Worm (Caenorhabditis elegans) whole organism, young adult: ENCODE data around the gene F35B12.9.

Experiments
- B0035.1 ChIP-seq: sonication (generic microtip); optimal IDR thresholded peaks from 2 replicates; lab custom pipeline; 2016; ENCODE audit warnings: missing genetic modification characterization, mild to moderate bottlenecking, missing compliant biosample characterization, missing genotype, missing genetic modification reagents
- C17E4.6 ChIP-seq: fragments of 200-800 bp; sonication (Bioruptor generic); IDR thresholded peaks from 2 replicates; pipeline ENCODE4 v1.3.6; 2022; ENCODE audit warnings: missing genetic modification reagents, missing genetic modification characterization, missing compliant biosample characterization
- F10E7.11 ChIP-seq: sonication (generic microtip); optimal IDR thresholded peaks from 2 replicates; lab custom pipeline; 2017; ENCODE audit warnings: mild to moderate bottlenecking, missing genetic modification characterization, moderate library complexity, missing compliant biosample characterization
- F39B2.1 ChIP-seq: fragments of 200-800 bp; sonication (Bioruptor generic); IDR thresholded peaks from 2 replicates; pipeline ENCODE4 v1.3.6; 2022; ENCODE audit warnings: missing genetic modification reagents, missing genetic modification characterization, missing compliant biosample characterization
- F49E8.2 ChIP-seq: sonication (generic microtip); optimal IDR thresholded peaks from 3 replicates; lab custom pipeline; 2017; ENCODE audit warnings: missing genetic modification characterization, mild to moderate bottlenecking, missing compliant biosample characterization, antibody characterized with exemption, moderate library complexity; ENCODE audit not compliant: insufficient read depth
- F52B5.7 ChIP-seq: sonication (generic microtip); optimal IDR thresholded peaks from 2 replicates; lab custom pipeline; 2016; ENCODE audit warnings: mild to moderate bottlenecking, missing genetic modification characterization, missing compliant biosample characterization
- F57A8.1 ChIP-seq: fragments of 200-800 bp; sonication (Bioruptor generic); optimal IDR thresholded peaks from 2 replicates; lab custom pipeline; 2018; ENCODE audit warnings: mild to moderate bottlenecking, missing genetic modification characterization, moderate library complexity, missing compliant biosample characterization
- F57C9.4 ChIP-seq: sonication (generic microtip); optimal IDR thresholded peaks from 2 replicates; lab custom pipeline; 2017; ENCODE audit warnings: mild to moderate bottlenecking, missing genetic modification characterization, missing compliant biosample characterization
- Y53G8AR.9 ChIP-seq: fragments of 200-800 bp; sonication (Bioruptor generic); conservative IDR thresholded peaks from 2 replicates; pipeline ENCODE4 v1.3.6; 2022; ENCODE audit warnings: missing genetic modification reagents, missing genetic modification characterization, missing compliant biosample characterization
- Y56A3A.18 ChIP-seq: fragments of 200-800 bp; sonication (Bioruptor generic); IDR thresholded peaks from 2 replicates; pipeline ENCODE4 v1.3.6; 2022; ENCODE audit warnings: missing genetic modification reagents, missing genetic modification characterization, missing compliant biosample characterization
- athp-1 ChIP-seq: sonication (generic microtip); optimal IDR thresholded peaks from 2 replicates; lab custom pipeline; 2017; ENCODE audit warnings: mild to moderate bottlenecking, missing genetic modification characterization, missing compliant biosample characterization
- attf-3 ChIP-seq: fragments of 200-800 bp; sonication (Bioruptor generic); conservative IDR thresholded peaks from 2 replicates; pipeline ENCODE4 v1.3.6; 2022; ENCODE audit warnings: missing genetic modification reagents, missing genetic modification characterization, missing compliant biosample characterization
- bed-1 ChIP-seq: fragments of 200-800 bp; sonication (Bioruptor generic); IDR thresholded peaks from 2 replicates; pipeline ENCODE4 v1.3.6; 2022; ENCODE audit warnings: missing genetic modification reagents, missing genetic modification characterization, missing compliant biosample characterization
- ccch-3 ChIP-seq: fragments of 200-800 bp; sonication (Bioruptor generic); optimal IDR thresholded peaks from 2 replicates; lab custom pipeline; 2018; ENCODE audit warnings: mild to moderate bottlenecking, missing genetic modification characterization, missing compliant biosample characterization
- cebp-1 ChIP-seq, 2 experiments: fragments of 200-800 bp in 1 of 2; sonication (Bioruptor generic) in 1 of 2; sonication (generic microtip) in 1 of 2; IDR thresholded peaks in 1 of 2; optimal IDR thresholded peaks in 1 of 2; 2 replicates each; pipeline versions ENCODE4 v1.3.6 to Lab custom; 2017 to 2022; ENCODE audit warnings: missing compliant biosample characterization in 2 of 2, missing genetic modification characterization in 2 of 2, mild to moderate bottlenecking in 1 of 2, missing genetic modification reagents in 1 of 2, moderate library complexity in 1 of 2
- ceh-40 ChIP-seq: fragments of 200-800 bp; sonication (Bioruptor generic); IDR thresholded peaks from 2 replicates; pipeline ENCODE4 v1.3.6; 2022; ENCODE audit warnings: missing genetic modification characterization, missing compliant biosample characterization
- die-1 ChIP-seq: sonication (generic microtip); optimal IDR thresholded peaks from 2 replicates; lab custom pipeline; 2016; ENCODE audit warnings: missing genotype, mild to moderate bottlenecking, missing genetic modification characterization, missing compliant biosample characterization
- efl-1 ChIP-seq: fragments of 150-350 bp; optimal IDR thresholded peaks from 2 replicates; lab custom pipeline; 2014; ENCODE audit warnings: missing biosample characterization, missing genetic modification reagents, missing genetic modification characterization
- egl-44 ChIP-seq: fragments of 200-800 bp; sonication (Bioruptor generic); IDR thresholded peaks from 2 replicates; pipeline ENCODE4 v1.3.6; 2022; ENCODE audit warnings: missing genetic modification reagents, missing genetic modification characterization, missing compliant biosample characterization
- egrh-3 ChIP-seq: fragments of 200-800 bp; sonication (Bioruptor generic); IDR thresholded peaks from 2 replicates; pipeline ENCODE4 v1.3.6; 2022; ENCODE audit warnings: missing genetic modification reagents, missing genetic modification characterization, missing compliant biosample characterization
- hmg-1.2 ChIP-seq: fragments of 200-800 bp; sonication (Bioruptor generic); IDR thresholded peaks from 2 replicates; pipeline ENCODE4 v1.3.6; 2022; ENCODE audit warnings: missing genetic modification reagents, missing genetic modification characterization, missing compliant biosample characterization
- hmg-20 ChIP-seq: fragments of 200-800 bp; sonication (Bioruptor generic); IDR thresholded peaks from 2 replicates; pipeline ENCODE4 v1.3.6; 2022; ENCODE audit warnings: missing genetic modification reagents, missing genetic modification characterization, missing compliant biosample characterization
- lin-26 ChIP-seq: fragments of 200-800 bp; sonication (Bioruptor generic); IDR thresholded peaks from 2 replicates; pipeline ENCODE4 v1.3.6; 2022; ENCODE audit warnings: missing genetic modification reagents, missing genetic modification characterization, missing compliant biosample characterization
- madf-10 ChIP-seq: sonication (generic microtip); optimal IDR thresholded peaks from 2 replicates; lab custom pipeline; 2016; ENCODE audit warnings: mild to moderate bottlenecking, missing genetic modification characterization, missing compliant biosample characterization
- nfya-2 ChIP-seq: fragments of 200-800 bp; sonication (Bioruptor generic); IDR thresholded peaks from 2 replicates; pipeline ENCODE4 v1.3.6; 2022; ENCODE audit warnings: missing genetic modification reagents, missing genetic modification characterization, missing compliant biosample characterization
- nhr-120 ChIP-seq: fragments of 200-800 bp; sonication (Bioruptor generic); IDR thresholded peaks from 2 replicates; pipeline ENCODE4 v1.3.6; 2022; ENCODE audit warnings: missing genetic modification characterization, missing compliant biosample characterization
- rcor-1 ChIP-seq: fragments of 200-800 bp; sonication (Bioruptor generic); IDR thresholded peaks from 2 replicates; pipeline ENCODE4 v1.3.6; 2022; ENCODE audit warnings: missing genetic modification reagents, missing genetic modification characterization, missing compliant biosample characterization
- snpc-1.1 ChIP-seq: sonication (generic microtip); optimal IDR thresholded peaks from 2 replicates; lab custom pipeline; 2017; ENCODE audit warnings: missing genetic modification characterization, mild to moderate bottlenecking, missing compliant biosample characterization, antibody characterized with exemption, moderate library complexity, missing genotype, missing genetic modification reagents; ENCODE audit not compliant: insufficient read depth
- tbx-9 ChIP-seq: sonication (generic microtip); optimal IDR thresholded peaks from 2 replicates; lab custom pipeline; 2016; ENCODE audit warnings: borderline replicate concordance, missing genetic modification characterization, inconsistent platforms, missing compliant biosample characterization
- tlf-1 ChIP-seq: fragments of 200-800 bp; sonication (Bioruptor generic); optimal IDR thresholded peaks from 2 replicates; lab custom pipeline; 2018; ENCODE audit warnings: mild to moderate bottlenecking, missing genetic modification characterization, missing compliant biosample characterization
- ztf-18 ChIP-seq: sonication (generic microtip); optimal IDR thresholded peaks from 2 replicates; lab custom pipeline; 2016; ENCODE audit warnings: missing genotype, mild to moderate bottlenecking, missing genetic modification characterization, missing compliant biosample characterization
- ztf-25 ChIP-seq: fragments of 200-800 bp; sonication (Bioruptor generic); IDR thresholded peaks from 2 replicates; pipeline ENCODE4 v1.3.6; 2022; ENCODE audit warnings: missing genetic modification reagents, missing genetic modification characterization, missing compliant biosample characterization
- ztf-28 ChIP-seq: fragments of 200-800 bp; sonication (Bioruptor generic); IDR thresholded peaks from 2 replicates; pipeline ENCODE4 v1.3.6; 2022; ENCODE audit warnings: missing genetic modification reagents, missing genetic modification characterization, missing compliant biosample characterization

Gene F35B12.9

ce11 chrV:11621276-11621675 is 20.3 kb downstream of the F35B12.9 start:
- TF ChIP-seq ztf-28 (GFP tag; lab: Robert Waterston, UW) = no peak
- no peak for TF ChIP-seq ccch-3 (GFP tag; lab: Kevin White, UChicago)
- TF ChIP-seq athp-1 = no peak
- TF ChIP-seq madf-10 (tag; lab: Kevin White, UChicago) = no peak
- no peak for TF ChIP-seq hmg-1.2 (GFP tag; lab: Robert Waterston, UW)
- no peak for TF ChIP-seq ztf-25 (GFP tag; lab: Robert Waterston, UW)
- TF ChIP-seq nhr-120 (GFP tag; lab: Robert Waterston, UW) = no peak
- no peak for TF ChIP-seq C17E4.6 (GFP tag; lab: Robert Waterston, UW)
- no peak for TF ChIP-seq Y56A3A.18 (GFP tag; lab: Robert Waterston, UW)
- no peak for TF ChIP-seq F49E8.2
- no peak for TF ChIP-seq cebp-1 (GFP tag; IDR thresholded peaks at IDR 0.05; lab: Robert Waterston, UW)
- no peak for TF ChIP-seq cebp-1 (tag; optimal IDR thresholded peaks at IDR 0.05; lab: Kevin White, UChicago)
- no peak for TF ChIP-seq F52B5.7 (tag; lab: Kevin White, UChicago)
- TF ChIP-seq egrh-3 (GFP tag; lab: Robert Waterston, UW) = no peak
- no peak for TF ChIP-seq tlf-1 (GFP tag; lab: Kevin White, UChicago)
- TF ChIP-seq nfya-2 (GFP tag; lab: Robert Waterston, UW) = no peak

ce11 chrV:11624954-11625353 is 24.0 kb downstream of the F35B12.9 start:
- no peak for TF ChIP-seq ztf-25 (GFP tag; lab: Robert Waterston, UW)
- no peak for TF ChIP-seq F10E7.11
- TF ChIP-seq hmg-20 (GFP tag; lab: Robert Waterston, UW) = no peak
- TF ChIP-seq egl-44 (GFP tag; lab: Robert Waterston, UW) = no peak
- no peak for TF ChIP-seq efl-1 (GFP tag; lab: Kevin White, UChicago)
- TF ChIP-seq F57C9.4 (tag; lab: Kevin White, UChicago) = no peak
- TF ChIP-seq bed-1 (GFP tag; lab: Robert Waterston, UW) = no peak
- no peak for TF ChIP-seq athp-1
- TF ChIP-seq, all 124 proteins: peak for 0

- TF ChIP-seq Y53G8AR.9 (GFP tag; lab: Robert Waterston, UW) (no peak), efl-1 (GFP tag; lab: Kevin White, UChicago) (no peak), snpc-1.1 (tag; lab: Kevin White, UChicago) (no peak), die-1 (tag; lab: Kevin White, UChicago) (no peak), tbx-9 (tag; lab: Kevin White, UChicago) (no peak), ztf-18 (no peak), attf-3 (no peak), F10E7.11 (no peak), lin-26 (GFP tag; lab: Robert Waterston, UW) (no peak), F57A8.1 (no peak), B0035.1 (tag; lab: Kevin White, UChicago) (no peak), F39B2.1 (GFP tag; lab: Robert Waterston, UW) (no peak), rcor-1 (no peak), ceh-40 (no peak)
Observed at ce11 chrV:11627837-11628236, 26.9 kb downstream of the F35B12.9 start.
